Fruit fly (Drosophila melanogaster) whole organism: ENCODE measurements around the gene CG42592.

Experiments
- CG8478 ChIP-seq: fragments of >200 bp; optimal IDR thresholded peaks from 2 replicates; lab custom pipeline; 2018; ENCODE audit warnings: inconsistent platforms
- Dll ChIP-seq: fragments of >200 bp; optimal IDR thresholded peaks from 2 replicates; lab custom pipeline; 2017
- EcR ChIP-seq, 2 experiments: fragments of >200 bp; optimal IDR thresholded peaks; 2 replicates each; lab custom pipeline; 2017; ENCODE audit warnings: missing biosample characterization in 2 of 2, missing genetic modification characterization in 2 of 2, missing genetic modification reagents in 2 of 2
- pan ChIP-seq: fragments of >200 bp; optimal IDR thresholded peaks from 2 replicates; lab custom pipeline; 2017
- psq ChIP-seq: fragments of >200 bp; optimal IDR thresholded peaks from 2 replicates; lab custom pipeline; 2017
- usp ChIP-seq: fragments of >200 bp; optimal IDR thresholded peaks from 2 replicates; lab custom pipeline; 2017; ENCODE audit warnings: missing biosample characterization, missing genetic modification characterization, mixed read lengths

- TF ChIP-seq usp (GFP tag; lab: Kevin White, UChicago) (no peak), CG8478 (lab: Kevin White, UChicago) (no peak), psq (lab: Kevin White, UChicago) (no peak), pan (no peak), EcR (GFP tag; optimal IDR thresholded peaks at IDR 0.05; lab: Kevin White, UChicago) (no peak), Dll (no peak)
Observed at dm6 chr3R:29786016-29786996, 49.8 kb downstream of the CG42592 start.
